Fruit fly (Drosophila melanogaster) ovary, adult (tissue): ENCODE data around the gene alpha-Est2.

Experiments
- CG17801 ChIP-seq: fragments of 200-800 bp; optimal IDR thresholded peaks from 2 replicates; lab custom pipeline; 2019; ENCODE audit warnings: missing biosample characterization, mild to moderate bottlenecking, missing genetic modification characterization, moderate library complexity; ENCODE audit not compliant: partially characterized antibody

Gene alpha-Est2

dm6 chr3R:7541145-7541860 is at the start of gene alpha-Est2, which contains the start of gene alpha-Est3:
TSS of gene alpha-Est2 (plus strand) at chr3R:7541810.
TSS of gene alpha-Est3 (minus strand) at chr3R:7541631.
- peak; percentile 35 for TF ChIP-seq CG17801 (GFP tag; lab: Kevin White, UChicago)

dm6 chr3R:7492099-7492498 is 49.5 kb upstream of the alpha-Est2 start:
- no peak for TF ChIP-seq CG17801 (GFP tag; lab: Kevin White, UChicago)

dm6 chr3R:7493171-7493570 is 48.4 kb upstream of the alpha-Est2 start, which contains the start of gene CG42656:
TSS of gene CG42656 (minus strand) at chr3R:7493271.
- no peak for TF ChIP-seq CG17801 (GFP tag; lab: Kevin White, UChicago)

- TF ChIP-seq CG17801 (GFP tag; lab: Kevin White, UChicago) = no peak
Observed at dm6 chr3R:7493745-7494144, 47.9 kb upstream of the alpha-Est2 start, which contains the start of gene alpha-Est10. TSS of gene alpha-Est10 (minus strand) at chr3R:7493845.

dm6 chr3R:7497488-7497887 is 44.1 kb upstream of the alpha-Est2 start:
- TF ChIP-seq CG17801 (GFP tag; lab: Kevin White, UChicago) = peak; percentile 61

dm6 chr3R:7499488-7499887 is 42.1 kb upstream of the alpha-Est2 start:
- TF ChIP-seq CG17801 (GFP tag; lab: Kevin White, UChicago) = no peak

- no peak for TF ChIP-seq CG17801 (GFP tag; lab: Kevin White, UChicago)
Observed at dm6 chr3R:7500513-7500912, 41.1 kb upstream of the alpha-Est2 start.

dm6 chr3R:7502276-7502675 is 39.3 kb upstream of the alpha-Est2 start, which contains the start of gene Mics1:
TSS of gene Mics1 (minus strand) at chr3R:7502376.
- no peak for TF ChIP-seq CG17801 (GFP tag; lab: Kevin White, UChicago)

dm6 chr3R:7503216-7503615 is 38.4 kb upstream of the alpha-Est2 start:
- TF ChIP-seq CG17801 (GFP tag; lab: Kevin White, UChicago) = no peak

dm6 chr3R:7504989-7505761 is 36.4 kb upstream of the alpha-Est2 start, which contains the start of gene alpha-Est9:
TSS of gene alpha-Est9 (minus strand) at chr3R:7505098.
- TF ChIP-seq CG17801 (GFP tag; lab: Kevin White, UChicago) = peak; percentile 27

- TF ChIP-seq CG17801 (GFP tag; lab: Kevin White, UChicago) = peak; percentile 20
Observed at dm6 chr3R:7506314-7506988, 35.2 kb upstream of the alpha-Est2 start.

- peak; percentile 27 for TF ChIP-seq CG17801 (GFP tag; lab: Kevin White, UChicago)
Observed at dm6 chr3R:7508198-7508837, 33.3 kb upstream of the alpha-Est2 start.

dm6 chr3R:7514232-7514863 is 27.3 kb upstream of the alpha-Est2 start:
- TF ChIP-seq CG17801 (GFP tag; lab: Kevin White, UChicago) = no peak

- TF ChIP-seq CG17801 (GFP tag; lab: Kevin White, UChicago) = peak; percentile 58
Observed at dm6 chr3R:7515599-7516069, 26.0 kb upstream of the alpha-Est2 start, which contains the start of gene alpha-Est8. TSS of gene alpha-Est8 (minus strand) at chr3R:7515670.
